Worm (Caenorhabditis elegans) whole organism, L1 larva: ENCODE measurements around the gene F54E2.1.

Source experiments
- dpl-1 ChIP-seq, 3 experiments: fragments of 150-350 bp in 2 of 3; sonication (generic microtip) in 1 of 3; optimal IDR thresholded peaks; 2 replicates each; lab custom pipeline; 2014 to 2017; ENCODE audit warnings: missing biosample characterization in 3 of 3, missing genetic modification characterization in 3 of 3, missing genetic modification reagents in 3 of 3
- elt-3 ChIP-seq, 6 experiments: fragments of 150-350 bp in 1 of 6; sonication (generic microtip); optimal IDR thresholded peaks; 2 replicates each; lab custom pipeline; 2017 to 2018; ENCODE audit warnings: missing biosample characterization in 6 of 6, missing genetic modification characterization in 6 of 6, inconsistent platforms in 1 of 6
- lsy-2 ChIP-seq, 2 experiments: fragments of 150-350 bp; optimal IDR thresholded peaks; 2 replicates each; lab custom pipeline; 2014; ENCODE audit warnings: missing biosample characterization in 2 of 2, missing genetic modification characterization in 2 of 2
- sptf-1 ChIP-seq: fragments of 150-350 bp; optimal IDR thresholded peaks from 2 replicates; lab custom pipeline; 2014; ENCODE audit warnings: missing biosample characterization, missing genetic modification characterization
- tbx-2 ChIP-seq: sonication (generic microtip); optimal IDR thresholded peaks from 2 replicates; lab custom pipeline; 2016; ENCODE audit warnings: missing genetic modification characterization, missing compliant biosample characterization

- no peak for TF ChIP-seq sptf-1
- no peak for TF ChIP-seq tbx-2 (tag; lab: Kevin White, UChicago)
- no peak for TF ChIP-seq dpl-1 (GFP tag; optimal IDR thresholded peaks at IDR 0.05; lab: Kevin White, UChicago)
- no peak for TF ChIP-seq lsy-2 (tag; optimal IDR thresholded peaks at IDR 0.05; lab: Kevin White, UChicago)
- TF ChIP-seq elt-3 (tag; optimal IDR thresholded peaks at IDR 0.05; lab: Kevin White, UChicago) = no peak
Measured at ce11 chrV:2799172-2799869, 10.9 kb upstream of the F54E2.1 start.
